Fruit fly (Drosophila melanogaster): ENCODE measurements around the gene CG12081.

DNA sequence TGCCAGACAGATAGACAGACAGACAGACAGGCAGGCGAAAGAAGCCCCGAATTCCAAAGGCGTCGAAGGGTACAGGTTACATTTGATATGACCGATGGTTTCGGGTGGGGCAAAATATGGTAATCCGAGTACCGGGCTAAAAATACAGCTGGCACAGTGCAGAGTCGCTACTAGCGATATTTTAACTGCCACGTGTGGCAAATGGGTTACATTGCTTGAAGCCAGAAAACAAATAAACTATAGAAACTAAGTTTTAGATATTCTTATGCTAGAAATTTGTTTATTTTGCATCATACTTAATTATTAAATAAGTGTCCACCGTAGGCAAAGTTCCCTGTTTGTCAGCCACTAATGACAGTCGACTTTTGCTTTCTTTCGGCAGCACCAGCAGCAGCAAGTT, 5.5 kb upstream of the CG12081 start:
- no peak for TF ChIP-seq cic (GFP tag; optimal IDR thresholded peaks at IDR 0.05)
- no peak for TF ChIP-seq Mnt (GFP tag; optimal IDR thresholded peaks at IDR 0.05)
- no peak for TF ChIP-seq Clk (GFP tag; optimal IDR thresholded peaks at IDR 0.05)
- no peak for TF ChIP-seq Crg-1 (GFP tag; optimal IDR thresholded peaks at IDR 0.05)
- TF ChIP-seq kay (GFP tag; ENCODE audit: borderline replicate concordance), result no peak
